Fruit fly (Drosophila melanogaster) S2 (cell line): ENCODE measurements around the gene mus201.

Source experiments
- CG8478 ChIP-seq: fragments of >200 bp; optimal IDR thresholded peaks from 2 replicates; lab custom pipeline; 2018
- CTCF ChIP-seq, 2 experiments: fragments of >200 bp; optimal IDR thresholded peaks; 2 replicates each; lab custom pipeline; 2018

Gene mus201

dm6 chr2L:8426801-8427200, 11.2 kb upstream of the mus201 start:
- TF ChIP-seq CTCF (optimal IDR thresholded peaks at IDR 0.05; lab: Kevin White, UChicago) (no peak), CG8478 (no peak)

dm6 chr2L:8432130-8432529, 5.8 kb upstream of the mus201 start:
- TF ChIP-seq CG8478, result no peak
- TF ChIP-seq CTCF (optimal IDR thresholded peaks at IDR 0.05; lab: Kevin White, UChicago), result no peak

dm6 chr2L:8433512-8433911, 4.5 kb upstream of the mus201 start, which contains the start of gene grk:
Gene grk (minus strand): TSS chr2L:8433598.
- TF ChIP-seq CG8478 (no peak), CTCF (optimal IDR thresholded peaks at IDR 0.05; lab: Kevin White, UChicago) (no peak)

- TF ChIP-seq CTCF (optimal IDR thresholded peaks at IDR 0.05; lab: Kevin White, UChicago) (no peak), CG8478 (no peak)
Observed at dm6 chr2L:8437176-8437575, 793 bp upstream of the mus201 start, which contains the start of the genes D12 and Chrac-14. Gene D12 (minus strand): TSS chr2L:8437365. Gene Chrac-14 (plus strand): TSS chr2L:8437405.

DNA sequence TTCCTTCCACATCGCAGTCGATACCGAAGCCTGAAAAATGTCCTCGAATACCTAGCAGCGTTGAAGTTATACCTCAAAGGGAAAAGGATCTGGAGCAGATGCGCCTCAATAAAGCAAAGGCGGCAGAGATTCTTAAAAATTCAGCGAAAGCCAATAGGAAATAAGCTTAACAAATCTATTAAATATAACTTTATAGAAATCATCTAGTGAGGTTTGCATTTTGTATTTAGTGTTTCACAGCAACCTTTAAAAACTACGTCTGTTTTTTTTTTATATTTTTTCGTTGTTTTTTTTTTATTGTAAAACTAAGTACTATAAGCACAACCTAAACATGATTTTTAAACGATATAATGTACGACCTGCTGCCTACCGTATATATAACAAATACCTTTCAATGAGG, 4.2 kb downstream of the mus201 start, which contains the start of gene CG31897:
TSS of gene CG31897 (plus strand) at position 301 of the 400 bp plus-strand sequence.
- no peak for TF ChIP-seq CG8478
- TF ChIP-seq CTCF (optimal IDR thresholded peaks at IDR 0.05; lab: Kevin White, UChicago), result no peak

dm6 chr2L:8449358-8449757, 11.4 kb downstream of the mus201 start, which contains the start of gene Aasdh:
Gene Aasdh (minus strand): TSS chr2L:8449576.
- TF ChIP-seq CTCF (optimal IDR thresholded peaks at IDR 0.05; lab: Kevin White, UChicago) (no peak), CG8478 (no peak)

- TF ChIP-seq CTCF (optimal IDR thresholded peaks at IDR 0.05; lab: Kevin White, UChicago), result no peak
- no peak for TF ChIP-seq CG8478
Observed at dm6 chr2L:8451497-8451896, 13.5 kb downstream of the mus201 start.

DNA sequence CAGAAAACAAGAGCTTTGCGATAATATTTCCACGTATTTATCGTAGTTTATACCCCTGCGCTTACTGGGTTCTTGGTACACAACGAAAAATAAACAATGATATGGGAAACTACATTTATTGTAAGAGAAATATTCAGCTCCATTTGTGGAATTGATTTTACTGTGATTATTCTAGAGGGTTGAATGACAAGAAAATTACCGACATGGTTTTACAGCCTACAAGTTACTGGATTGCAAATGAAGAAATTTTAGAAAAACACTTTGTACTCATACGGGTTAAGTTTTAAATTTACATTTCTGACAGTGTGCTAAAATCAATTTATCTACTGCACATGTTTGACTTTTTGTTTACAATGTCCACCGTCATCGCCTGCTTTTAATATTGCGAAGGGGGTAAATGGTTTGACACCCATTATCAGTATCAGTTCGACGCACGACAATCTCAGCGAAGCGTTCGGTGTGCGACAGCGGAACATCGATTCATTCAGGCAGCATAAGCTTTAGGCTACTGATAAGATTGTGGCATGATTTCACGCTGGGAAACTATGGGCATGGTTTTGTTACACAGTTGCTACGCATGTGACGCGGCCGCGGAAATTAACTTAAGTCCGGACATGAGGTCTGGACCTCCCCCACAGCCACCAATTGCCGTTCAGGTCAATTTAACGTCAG, 23.9 kb downstream of the mus201 start:
- TF ChIP-seq CG8478 (no peak), CTCF (optimal IDR thresholded peaks at IDR 0.05; lab: Kevin White, UChicago) (no peak)

dm6 chr2L:8463144-8464106, 25.5 kb downstream of the mus201 start, which contains the start of gene Agpat2:
Gene Agpat2 (minus strand): TSS chr2L:8463994.
- TF ChIP-seq CTCF (optimal IDR thresholded peaks at IDR 0.05; lab: Kevin White, UChicago), result no peak
- TF ChIP-seq CG8478, result no peak

dm6 chr2L:8464107-8464582, 26.2 kb downstream of the mus201 start, which contains the start of gene prg:
Gene prg (plus strand): TSS chr2L:8464488.
- no peak for TF ChIP-seq CG8478
- TF ChIP-seq CTCF (optimal IDR thresholded peaks at IDR 0.05; lab: Kevin White, UChicago), result no peak

- no peak for TF ChIP-seq CTCF (optimal IDR thresholded peaks at IDR 0.05; lab: Kevin White, UChicago)
- no peak for TF ChIP-seq CG8478
Observed at dm6 chr2L:8466643-8467042, 28.7 kb downstream of the mus201 start, which contains the start of gene dachs. Gene dachs (plus strand): TSS chr2L:8466817.

DNA sequence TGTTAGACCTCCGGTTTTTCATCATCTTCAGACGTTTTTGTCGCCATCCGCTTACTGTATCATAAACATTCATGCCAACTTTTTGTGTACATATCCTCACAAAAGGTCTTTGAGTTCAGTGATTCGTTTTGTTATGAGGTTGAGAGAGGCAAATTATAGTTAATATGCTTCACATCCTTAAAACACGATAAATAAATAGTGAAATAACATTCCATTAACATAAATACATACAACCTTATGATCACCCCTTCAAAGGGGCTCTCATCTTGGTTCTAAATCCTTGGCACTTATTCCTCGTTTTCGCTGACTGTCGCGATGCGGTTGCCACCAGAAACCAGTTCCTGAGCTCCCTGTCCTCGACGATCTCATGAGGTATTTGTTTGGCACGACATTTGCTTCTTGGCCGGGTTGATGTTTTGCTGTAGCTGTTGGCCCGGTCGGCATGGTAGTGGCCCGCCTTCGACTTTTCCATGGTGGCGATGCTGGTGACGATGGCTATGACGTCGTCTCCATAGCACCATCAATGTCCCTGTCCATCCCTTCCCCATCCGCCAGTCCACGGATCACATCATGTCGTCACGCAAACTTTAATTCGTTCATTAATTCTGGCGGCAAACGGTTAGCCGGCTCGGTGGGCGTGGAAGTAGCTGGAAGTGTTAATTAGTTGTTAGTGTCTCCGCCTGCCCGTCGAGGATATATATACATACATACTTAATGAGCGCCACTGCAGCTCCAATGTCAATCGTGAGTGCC, 31.1 kb downstream of the mus201 start:
- TF ChIP-seq CG8478 (no peak), CTCF (optimal IDR thresholded peaks at IDR 0.05; lab: Kevin White, UChicago) (no peak)

- no peak for TF ChIP-seq CG8478
- TF ChIP-seq CTCF (optimal IDR thresholded peaks at IDR 0.05; lab: Kevin White, UChicago), result no peak
Observed at dm6 chr2L:8471667-8472066, 33.7 kb downstream of the mus201 start.

DNA sequence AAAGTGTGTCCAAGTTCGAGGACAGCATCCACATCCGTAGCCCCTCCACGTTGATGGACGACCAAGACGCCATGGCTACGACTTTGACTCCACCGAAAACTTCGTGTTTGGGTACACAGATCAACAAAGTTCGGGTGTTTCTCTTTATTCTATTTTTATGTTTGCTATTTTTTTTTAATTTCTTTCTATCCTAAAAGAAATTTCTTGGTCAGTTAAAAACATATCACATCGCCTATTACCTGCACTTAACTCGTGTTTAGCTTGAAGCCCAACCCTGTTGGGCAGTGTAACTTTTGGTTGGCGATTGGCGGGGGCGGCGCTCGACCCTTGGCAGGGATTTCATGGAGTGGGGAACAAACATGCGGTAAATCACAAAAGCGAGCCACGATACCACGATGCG, 35.5 kb downstream of the mus201 start:
- TF ChIP-seq CG8478, result no peak
- TF ChIP-seq CTCF (optimal IDR thresholded peaks at IDR 0.05; lab: Kevin White, UChicago), result no peak

DNA sequence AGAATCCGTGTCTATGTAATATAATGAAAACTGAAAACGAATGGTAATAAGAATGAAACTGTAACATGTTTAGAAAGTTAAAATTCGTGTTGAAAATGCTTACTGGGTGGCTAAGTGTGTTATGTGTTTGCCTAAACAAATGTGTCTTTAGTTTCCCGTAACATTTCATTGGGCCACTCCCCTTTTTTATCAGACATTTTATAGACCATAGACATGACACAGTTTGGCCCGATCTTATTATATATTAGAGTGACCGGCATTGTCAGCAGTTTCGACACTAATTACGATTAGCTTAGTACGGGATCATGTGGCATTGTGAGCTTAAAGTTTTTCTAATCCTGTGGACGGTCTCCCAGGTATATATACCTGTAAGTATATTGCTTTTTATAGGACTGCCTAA, 39.1 kb downstream of the mus201 start, which contains the start of gene CheA29a:
TSS of gene CheA29a (plus strand) at position 301 of the 400 bp plus-strand sequence.
- TF ChIP-seq CG8478 (no peak), CTCF (optimal IDR thresholded peaks at IDR 0.05; lab: Kevin White, UChicago) (no peak)
